Fruit fly (Drosophila melanogaster) whole organism, embryonic: ENCODE results near the gene CG43338.
A peak's percentile ranks its signal among the peaks of the same experiment; 100 is the strongest.

Source experiments
- Aef1 ChIP-seq: fragments of 200-800 bp; sonication (Bioruptor generic); IDR thresholded peaks from 3 replicates; pipeline ENCODE4 v1.3.6; 2022; ENCODE audit warnings: missing biosample characterization, missing genetic modification characterization
- CG10431 ChIP-seq: fragments of 200-800 bp; sonication (Bioruptor generic); optimal IDR thresholded peaks from 3 replicates; lab custom pipeline; 2018; ENCODE audit warnings: missing biosample characterization, mild to moderate bottlenecking, missing genetic modification characterization
- CG11093 ChIP-seq: fragments of 200-800 bp; sonication (Bioruptor generic); IDR thresholded peaks from 3 replicates; pipeline ENCODE4 v1.3.6; 2022; ENCODE audit warnings: missing biosample characterization, missing genetic modification characterization
- CG11723 ChIP-seq: fragments of 200-800 bp; sonication (Bioruptor generic); optimal IDR thresholded peaks from 2 replicates; lab custom pipeline; 2017; ENCODE audit warnings: missing biosample characterization, mild to moderate bottlenecking, missing genetic modification characterization
- CG12219 ChIP-seq: fragments of 200-800 bp; sonication (Bioruptor generic); optimal IDR thresholded peaks from 3 replicates; lab custom pipeline; 2018; ENCODE audit warnings: missing biosample characterization, mild to moderate bottlenecking, missing genetic modification characterization
- CG12299 ChIP-seq: fragments of 200-800 bp; sonication (Bioruptor generic); optimal IDR thresholded peaks from 2 replicates; lab custom pipeline; 2018; ENCODE audit warnings: missing biosample characterization, mild to moderate bottlenecking, missing genetic modification characterization
- CG12391 ChIP-seq: fragments of 200-800 bp; sonication (Bioruptor generic); optimal IDR thresholded peaks from 3 replicates; lab custom pipeline; 2018; ENCODE audit warnings: missing biosample characterization, mild to moderate bottlenecking, missing genetic modification characterization, moderate library complexity
- CG12769 ChIP-seq: fragments of 200-800 bp; sonication (Bioruptor generic); optimal IDR thresholded peaks from 2 replicates; lab custom pipeline; 2019; ENCODE audit warnings: missing biosample characterization, mild to moderate bottlenecking, missing genetic modification characterization, moderate library complexity
- CG13775 ChIP-seq: fragments of 200-800 bp; sonication (Bioruptor generic); optimal IDR thresholded peaks from 3 replicates; lab custom pipeline; 2017; ENCODE audit warnings: missing biosample characterization, mild to moderate bottlenecking, missing genetic modification characterization
- CG13894 ChIP-seq: fragments of 200-800 bp; sonication (Bioruptor generic); optimal IDR thresholded peaks from 3 replicates; lab custom pipeline; 2018; ENCODE audit warnings: missing biosample characterization, mild to moderate bottlenecking, missing genetic modification characterization, moderate library complexity
- CG14014 ChIP-seq: fragments of 200-800 bp; sonication (Bioruptor generic); IDR thresholded peaks from 2 replicates; pipeline ENCODE4 v1.3.6; 2022; ENCODE audit warnings: missing biosample characterization, missing genetic modification characterization
- CG15011 ChIP-seq: fragments of 200-800 bp; sonication (Bioruptor generic); optimal IDR thresholded peaks from 3 replicates; lab custom pipeline; 2018; ENCODE audit warnings: missing biosample characterization, mild to moderate bottlenecking, missing genetic modification characterization
- CG1792 ChIP-seq: fragments of 200-800 bp; sonication (Bioruptor generic); optimal IDR thresholded peaks from 2 replicates; lab custom pipeline; 2016; ENCODE audit warnings: missing biosample characterization, missing genetic modification characterization
- CG2875 ChIP-seq: fragments of 200-800 bp; sonication (Bioruptor generic); optimal IDR thresholded peaks from 2 replicates; lab custom pipeline; 2017; ENCODE audit warnings: missing biosample characterization, mild to moderate bottlenecking, missing genetic modification characterization, missing genetic modification reagents
- CG31224 ChIP-seq: fragments of 200-800 bp; sonication (Bioruptor generic); IDR thresholded peaks from 2 replicates; pipeline ENCODE4 v1.3.6; 2022; ENCODE audit warnings: missing biosample characterization, missing genetic modification characterization
- CG4360 ChIP-seq: fragments of 200-800 bp; sonication (Bioruptor generic); IDR thresholded peaks from 2 replicates; pipeline ENCODE4 v1.3.6; 2022; ENCODE audit warnings: missing biosample characterization, missing genetic modification characterization
- CG7928 ChIP-seq: fragments of 200-800 bp; sonication (Bioruptor generic); optimal IDR thresholded peaks from 2 replicates; lab custom pipeline; 2017; ENCODE audit warnings: missing biosample characterization, mild to moderate bottlenecking, missing genetic modification characterization
- CG8388 ChIP-seq: fragments of 200-800 bp; sonication (Bioruptor generic); optimal IDR thresholded peaks from 2 replicates; lab custom pipeline; 2019; ENCODE audit warnings: missing biosample characterization, mild to moderate bottlenecking, missing genetic modification characterization, moderate library complexity
- CoRest ChIP-seq: fragments of 200-800 bp; sonication (Bioruptor generic); optimal IDR thresholded peaks from 3 replicates; lab custom pipeline; 2018; ENCODE audit warnings: missing biosample characterization, mild to moderate bottlenecking, missing genetic modification characterization, moderate library complexity
- Drgx ChIP-seq: fragments of 200-800 bp; sonication (Bioruptor generic); IDR thresholded peaks from 2 replicates; pipeline ENCODE4 v1.3.6; 2022; ENCODE audit warnings: missing biosample characterization, missing genetic modification characterization
- ERR ChIP-seq: fragments of 200-800 bp; sonication (Bioruptor generic); optimal IDR thresholded peaks from 2 replicates; lab custom pipeline; 2016; ENCODE audit warnings: missing biosample characterization, missing genetic modification characterization
- Ets97D ChIP-seq: fragments of 200-800 bp; sonication (Bioruptor generic); optimal IDR thresholded peaks from 3 replicates; lab custom pipeline; 2016; ENCODE audit warnings: missing biosample characterization, missing genetic modification characterization
- Fer3 ChIP-seq: fragments of 200-800 bp; sonication (Bioruptor generic); optimal IDR thresholded peaks from 2 replicates; lab custom pipeline; 2018; ENCODE audit warnings: missing biosample characterization, mild to moderate bottlenecking, missing genetic modification characterization, moderate library complexity
- GATAe ChIP-seq: fragments of 200-800 bp; sonication (Bioruptor generic); conservative IDR thresholded peaks from 2 replicates; pipeline ENCODE4 v1.3.6; 2022; ENCODE audit warnings: missing biosample characterization, missing genetic modification characterization
- Hr3 ChIP-seq: fragments of 200-800 bp; sonication (Bioruptor generic); optimal IDR thresholded peaks from 3 replicates; lab custom pipeline; 2016; ENCODE audit warnings: missing biosample characterization, missing genetic modification characterization
- Myb ChIP-seq: fragments of 200-800 bp; sonication (Bioruptor generic); optimal IDR thresholded peaks from 2 replicates; lab custom pipeline; 2016; ENCODE audit warnings: missing biosample characterization, missing genetic modification characterization
- NC2β ChIP-seq: fragments of 200-800 bp; sonication (Bioruptor generic); optimal IDR thresholded peaks from 2 replicates; lab custom pipeline; 2016; ENCODE audit warnings: missing biosample characterization, missing genetic modification characterization
- Oaz ChIP-seq: fragments of 200-800 bp; sonication (Bioruptor generic); IDR thresholded peaks from 2 replicates; pipeline ENCODE4 v1.3.6; 2022; ENCODE audit warnings: missing biosample characterization, missing genetic modification characterization
- Ptx1 ChIP-seq: fragments of 200-800 bp; sonication (Bioruptor generic); IDR thresholded peaks from 2 replicates; pipeline ENCODE4 v1.3.6; 2022; ENCODE audit warnings: missing biosample characterization, missing genetic modification characterization
- ase ChIP-seq: fragments of 200-800 bp; sonication (Bioruptor generic); IDR thresholded peaks from 3 replicates; pipeline ENCODE4 v1.3.6; 2022; ENCODE audit warnings: missing biosample characterization, missing genetic modification characterization
- bab2 ChIP-seq: fragments of 200-800 bp; sonication (Bioruptor generic); optimal IDR thresholded peaks from 2 replicates; lab custom pipeline; 2016; ENCODE audit warnings: missing biosample characterization, missing genetic modification characterization
- crc ChIP-seq: fragments of 200-800 bp; sonication (Bioruptor generic); optimal IDR thresholded peaks from 2 replicates; lab custom pipeline; 2016; ENCODE audit warnings: missing biosample characterization, missing genetic modification characterization
- dm ChIP-seq: fragments of 200-800 bp; sonication (Bioruptor generic); optimal IDR thresholded peaks from 3 replicates; lab custom pipeline; 2016; ENCODE audit warnings: missing biosample characterization, missing genetic modification characterization
- ems ChIP-seq: fragments of 200-800 bp; sonication (Bioruptor generic); optimal IDR thresholded peaks from 3 replicates; lab custom pipeline; 2016; ENCODE audit warnings: missing biosample characterization, missing genetic modification characterization
- eve ChIP-seq, 2 experiments: fragments of >200 bp; optimal IDR thresholded peaks; 2 replicates each; lab custom pipeline; 2017; ENCODE audit warnings: missing biosample characterization in 2 of 2, missing genetic modification characterization in 2 of 2
- exex ChIP-seq: fragments of 200-800 bp; sonication (Bioruptor generic); optimal IDR thresholded peaks from 4 replicates; lab custom pipeline; 2018; ENCODE audit warnings: missing biosample characterization, mild to moderate bottlenecking, missing genetic modification characterization, moderate library complexity
- fd3F ChIP-seq: fragments of 200-800 bp; sonication (Bioruptor generic); optimal IDR thresholded peaks from 2 replicates; lab custom pipeline; 2018; ENCODE audit warnings: missing biosample characterization, mild to moderate bottlenecking, missing genetic modification characterization, moderate library complexity
- ftz-f1 ChIP-seq: fragments of 200-800 bp; sonication (Bioruptor generic); optimal IDR thresholded peaks from 2 replicates; lab custom pipeline; 2016; ENCODE audit warnings: missing biosample characterization, missing genetic modification characterization
- gce ChIP-seq: fragments of 200-800 bp; sonication (Bioruptor generic); IDR thresholded peaks from 3 replicates; pipeline ENCODE4 v1.3.6; 2022; ENCODE audit warnings: missing biosample characterization, missing genetic modification characterization
- h ChIP-seq: fragments of >200 bp; optimal IDR thresholded peaks from 2 replicates; lab custom pipeline; 2017
- kah ChIP-seq: fragments of 200-800 bp; sonication (Bioruptor generic); optimal IDR thresholded peaks from 2 replicates; lab custom pipeline; 2018; ENCODE audit warnings: missing biosample characterization, mild to moderate bottlenecking, missing genetic modification characterization
- mirr ChIP-seq: fragments of 200-800 bp; sonication (Bioruptor generic); optimal IDR thresholded peaks from 3 replicates; lab custom pipeline; 2018; ENCODE audit warnings: missing biosample characterization, mild to moderate bottlenecking, missing genetic modification characterization
- p53 ChIP-seq: fragments of 200-800 bp; sonication (Bioruptor generic); optimal IDR thresholded peaks from 2 replicates; lab custom pipeline; 2016; ENCODE audit warnings: missing biosample characterization, missing genetic modification characterization
- pb ChIP-seq: fragments of 200-800 bp; sonication (Bioruptor generic); optimal IDR thresholded peaks from 3 replicates; lab custom pipeline; 2016; ENCODE audit warnings: missing biosample characterization, missing genetic modification characterization
- pnt ChIP-seq: fragments of 200-800 bp; sonication (Bioruptor generic); optimal IDR thresholded peaks from 3 replicates; lab custom pipeline; 2016; ENCODE audit warnings: missing biosample characterization, missing genetic modification characterization
- run ChIP-seq: fragments of 200-800 bp; sonication (Bioruptor generic); optimal IDR thresholded peaks from 3 replicates; lab custom pipeline; 2018; ENCODE audit warnings: missing biosample characterization, mild to moderate bottlenecking, missing genetic modification characterization
- sd ChIP-seq: fragments of 200-800 bp; sonication (Bioruptor generic); optimal IDR thresholded peaks from 3 replicates; lab custom pipeline; 2018; ENCODE audit warnings: missing biosample characterization, mild to moderate bottlenecking, missing genetic modification characterization, moderate library complexity
- sisA ChIP-seq: fragments of 200-800 bp; sonication (Bioruptor generic); IDR thresholded peaks from 2 replicates; pipeline ENCODE4 v1.3.6; 2022; ENCODE audit warnings: missing biosample characterization, missing genetic modification characterization
- stc ChIP-seq: fragments of 200-800 bp; sonication (Bioruptor generic); IDR thresholded peaks from 2 replicates; pipeline ENCODE4 v1.3.6; 2022; ENCODE audit warnings: missing biosample characterization, missing genetic modification characterization
- tup ChIP-seq: fragments of 200-800 bp; sonication (Bioruptor generic); optimal IDR thresholded peaks from 2 replicates; lab custom pipeline; 2016; ENCODE audit warnings: missing biosample characterization, mild to moderate bottlenecking, missing genetic modification characterization, moderate library complexity
- unpg ChIP-seq: fragments of 200-800 bp; sonication (Bioruptor generic); optimal IDR thresholded peaks from 3 replicates; lab custom pipeline; 2018; ENCODE audit warnings: missing biosample characterization, mild to moderate bottlenecking, missing genetic modification characterization, moderate library complexity
- vvl ChIP-seq: fragments of 200-800 bp; sonication (Bioruptor generic); IDR thresholded peaks from 2 replicates; pipeline ENCODE4 v1.3.6; 2022; ENCODE audit warnings: missing biosample characterization, missing genetic modification characterization

The CG43338 gene

dm6 chr2L:18695404-18695804 lies 24.4 kb upstream of the CG43338 start, which contains the start of the genes CG10383 and CG10338 (continued):
- TF ChIP-seq Drgx (GFP tag; lab: Robert Waterston, UW) (peak; percentile 88), CG13894 (tag; lab: Kevin White, UChicago) (peak; percentile 68), Ptx1 (GFP tag; lab: Robert Waterston, UW) (peak; percentile 90), Aef1 (GFP tag; lab: Robert Waterston, UW) (peak; percentile 91), CG12391 (tag; lab: Kevin White, UChicago) (peak; percentile 80), Hr3 (GFP tag; lab: Kevin White, UChicago) (peak; percentile 84), Oaz (GFP tag; lab: Robert Waterston, UW) (peak; percentile 68), CG2875 (GFP tag; lab: Kevin White, UChicago) (peak; percentile 54), CG31224 (GFP tag; lab: Robert Waterston, UW) (peak; percentile 76), fd3F (peak; percentile 77), Ets97D (GFP tag; lab: Kevin White, UChicago) (peak; percentile 88), unpg (GFP tag; lab: Kevin White, UChicago) (peak; percentile 85), p53 (GFP tag; lab: Kevin White, UChicago) (peak; percentile 82), h (no peak), eve (GFP tag; optimal IDR thresholded peaks at IDR 0.05; lab: Kevin White, UChicago) (no peak), exex (tag; lab: Kevin White, UChicago) (peak; percentile 59), gce (GFP tag; lab: Robert Waterston, UW) (peak; percentile 53; the same call in 1 of the 3 replicates), CG1792 (GFP tag; lab: Kevin White, UChicago) (peak; percentile 82), pb (GFP tag; lab: Kevin White, UChicago) (peak; percentile 73), CG12299 (peak; percentile 76), CG4360 (GFP tag; lab: Robert Waterston, UW) (peak; percentile 53), bab2 (GFP tag; lab: Kevin White, UChicago) (peak; percentile 89), Fer3 (tag; lab: Kevin White, UChicago) (peak; percentile 72), dm (GFP tag; lab: Kevin White, UChicago) (peak; percentile 85), CG12769 (tag; lab: Kevin White, UChicago) (peak; percentile 93), vvl (GFP tag; lab: Robert Waterston, UW) (peak; percentile 94), stc (GFP tag; lab: Robert Waterston, UW) (peak; percentile 92), CG15011 (peak; percentile 43), pnt (GFP tag; lab: Kevin White, UChicago) (peak; percentile 87), CG13775 (GFP tag; lab: Kevin White, UChicago) (peak; percentile 81), GATAe (GFP tag; lab: Robert Waterston, UW) (peak; percentile 83), kah (peak; percentile 13), ems (peak; percentile 80), Myb (GFP tag; lab: Kevin White, UChicago) (peak; percentile 89), ase (GFP tag; lab: Robert Waterston, UW) (peak; percentile 86), sd (peak; percentile 84), CG11723 (peak; percentile 62), mirr (peak; percentile 41), sisA (GFP tag; lab: Robert Waterston, UW) (peak; percentile 88), CG7928 (GFP tag; lab: Kevin White, UChicago) (peak; percentile 31), CG14014 (GFP tag; lab: Robert Waterston, UW) (peak; percentile 88), CG12219 (GFP tag; lab: Kevin White, UChicago) (peak; percentile 62), ERR (GFP tag; lab: Kevin White, UChicago) (peak; percentile 91), CG10431 (no peak), crc (GFP tag; lab: Kevin White, UChicago) (peak; percentile 84), tup (GFP tag; lab: Kevin White, UChicago) (peak; percentile 73), CG8388 (peak; percentile 71), CG11093 (GFP tag; lab: Robert Waterston, UW) (peak; percentile 76; the same call in 1 of the 3 replicates), CoRest (peak; percentile 81), ftz-f1 (GFP tag; lab: Kevin White, UChicago) (peak; percentile 66), run (tag; lab: Kevin White, UChicago) (no peak), NC2β (GFP tag; lab: Kevin White, UChicago) (peak; percentile 89)
